Worm (Caenorhabditis elegans): ENCODE measurements around the gene C54E4.4.

- no peak for TF ChIP-seq T22C8.4 (GFP tag; IDR thresholded peaks at IDR 0.05)
- TF ChIP-seq klf-2 (GFP tag; conservative IDR thresholded peaks at IDR 0.05) = no peak
- no peak for TF ChIP-seq ztf-29 (GFP tag; IDR thresholded peaks at IDR 0.05)
- TF ChIP-seq ztf-23 (GFP tag; IDR thresholded peaks at IDR 0.05) = no peak
- no peak for TF ChIP-seq flt-1 (GFP tag; IDR thresholded peaks at IDR 0.05)
Measured at ce11 chrIV:2122488-2122887, 45.9 kb downstream of the C54E4.4 start, which contains the start of gene glb-7.

Data from whole organism, midembryonic.